Worm (Caenorhabditis elegans) whole organism, L3 larva: Measurements from ENCODE around the gene degl-1.

Experiments
- R02D3.7 ChIP-seq: fragments of 150-350 bp; optimal IDR thresholded peaks from 2 replicates; lab custom pipeline; 2014; ENCODE audit warnings: missing biosample characterization, missing genetic modification characterization
- ZK546.5 ChIP-seq: sonication (generic microtip); optimal IDR thresholded peaks from 2 replicates; lab custom pipeline; 2017; ENCODE audit warnings: missing biosample characterization, missing genetic modification characterization
- aly-2 ChIP-seq: fragments of 150-350 bp; optimal IDR thresholded peaks from 2 replicates; lab custom pipeline; 2014; ENCODE audit warnings: missing biosample characterization, missing genetic modification characterization
- ama-1 ChIP-seq: fragments of 150-350 bp; optimal IDR thresholded peaks from 2 replicates; lab custom pipeline; 2018
- ceh-16 ChIP-seq: sonication (generic microtip); optimal IDR thresholded peaks from 2 replicates; lab custom pipeline; 2017; ENCODE audit warnings: missing biosample characterization, missing genetic modification characterization
- ceh-28 ChIP-seq: fragments of 150-350 bp; optimal IDR thresholded peaks from 2 replicates; lab custom pipeline; 2014; ENCODE audit warnings: missing biosample characterization, missing genetic modification reagents, missing genetic modification characterization
- ceh-82 ChIP-seq: fragments of 150-350 bp; optimal IDR thresholded peaks from 2 replicates; lab custom pipeline; 2014; ENCODE audit warnings: missing biosample characterization, missing genetic modification characterization
- ceh-9 ChIP-seq: sonication (generic microtip); optimal IDR thresholded peaks from 2 replicates; lab custom pipeline; 2018; ENCODE audit warnings: missing biosample characterization, missing genetic modification characterization
- daf-12 ChIP-seq: fragments of 150-350 bp; optimal IDR thresholded peaks from 2 replicates; lab custom pipeline; 2014; ENCODE audit warnings: missing biosample characterization, missing genetic modification reagents, missing genetic modification characterization
- egl-27 ChIP-seq: sonication (generic microtip); optimal IDR thresholded peaks from 4 replicates; lab custom pipeline; 2017; ENCODE audit warnings: missing biosample characterization, missing genetic modification reagents, missing genetic modification characterization
- egl-5 ChIP-seq: fragments of 150-350 bp; optimal IDR thresholded peaks from 2 replicates; lab custom pipeline; 2017; ENCODE audit warnings: missing biosample characterization, missing genetic modification reagents, missing genetic modification characterization, inconsistent platforms
- elt-1 ChIP-seq: fragments of 150-350 bp; optimal IDR thresholded peaks from 2 replicates; lab custom pipeline; 2014; ENCODE audit warnings: missing biosample characterization, missing genetic modification characterization
- elt-2 ChIP-seq: sonication (generic microtip); optimal IDR thresholded peaks from 2 replicates; lab custom pipeline; 2016; ENCODE audit warnings: missing genetic modification reagents, mild to moderate bottlenecking, missing genetic modification characterization, missing compliant biosample characterization
- elt-3 ChIP-seq, 3 experiments: fragments of 150-350 bp in 1 of 3; sonication (generic microtip) in 2 of 3; optimal IDR thresholded peaks; 2 replicates in 2 of 3; 4 replicates in 1 of 3; lab custom pipeline; 2014 to 2017; ENCODE audit warnings: missing biosample characterization in 3 of 3, missing genetic modification characterization in 3 of 3
- eor-1 ChIP-seq, 2 experiments: fragments of 150-350 bp; optimal IDR thresholded peaks; 2 replicates each; lab custom pipeline; 2014 to 2018; ENCODE audit warnings: missing biosample characterization in 2 of 2, missing genetic modification characterization in 2 of 2
- fkh-10 ChIP-seq: sonication (generic microtip); optimal IDR thresholded peaks from 2 replicates; lab custom pipeline; 2017; ENCODE audit warnings: missing biosample characterization, missing genetic modification reagents, missing genetic modification characterization
- fkh-2 ChIP-seq: fragments of 150-350 bp; optimal IDR thresholded peaks from 2 replicates; lab custom pipeline; 2014; ENCODE audit warnings: missing biosample characterization, missing genetic modification reagents, missing genetic modification characterization
- fos-1 ChIP-seq: fragments of 150-350 bp; optimal IDR thresholded peaks from 2 replicates; lab custom pipeline; 2014; ENCODE audit warnings: missing biosample characterization, missing genetic modification characterization
- hmg-11 ChIP-seq: sonication (generic microtip); optimal IDR thresholded peaks from 2 replicates; lab custom pipeline; 2016; ENCODE audit warnings: missing genetic modification characterization, missing compliant biosample characterization
- lin-15B ChIP-seq: fragments of 150-350 bp; optimal IDR thresholded peaks from 2 replicates; lab custom pipeline; 2014; ENCODE audit warnings: missing biosample characterization, missing genetic modification characterization
- mdl-1 ChIP-seq: fragments of 150-350 bp; optimal IDR thresholded peaks from 2 replicates; lab custom pipeline; 2014; ENCODE audit warnings: missing biosample characterization, missing genetic modification characterization
- nfya-1 ChIP-seq: sonication (generic microtip); optimal IDR thresholded peaks from 2 replicates; lab custom pipeline; 2017; ENCODE audit warnings: missing genetic modification characterization, mild to moderate bottlenecking, missing compliant biosample characterization, antibody characterized with exemption, moderate library complexity; ENCODE audit not compliant: insufficient read depth
- nhr-11 ChIP-seq: fragments of 150-350 bp; optimal IDR thresholded peaks from 2 replicates; lab custom pipeline; 2014; ENCODE audit warnings: missing biosample characterization, missing genetic modification characterization
- nhr-23 ChIP-seq: fragments of 150-350 bp; optimal IDR thresholded peaks from 2 replicates; lab custom pipeline; 2014; ENCODE audit warnings: missing biosample characterization, missing genetic modification reagents, missing genetic modification characterization
- nhr-25 ChIP-seq: sonication (generic microtip); optimal IDR thresholded peaks from 2 replicates; lab custom pipeline; 2017; ENCODE audit warnings: missing biosample characterization, missing genetic modification characterization
- nhr-28 ChIP-seq: fragments of 150-350 bp; optimal IDR thresholded peaks from 2 replicates; lab custom pipeline; 2014; ENCODE audit warnings: missing biosample characterization, missing genetic modification characterization
- nhr-43 ChIP-seq: sonication (generic microtip); optimal IDR thresholded peaks from 2 replicates; lab custom pipeline; 2016; ENCODE audit warnings: mild to moderate bottlenecking, missing genetic modification characterization, missing compliant biosample characterization; ENCODE audit not compliant: poor library complexity, severe bottlenecking
- nhr-67 ChIP-seq: fragments of 150-350 bp; optimal IDR thresholded peaks from 2 replicates; lab custom pipeline; 2014; ENCODE audit warnings: missing biosample characterization, missing genetic modification characterization
- nhr-77 ChIP-seq: fragments of 150-350 bp; optimal IDR thresholded peaks from 2 replicates; lab custom pipeline; 2014; ENCODE audit warnings: missing biosample characterization, missing genetic modification characterization
- pha-4 ChIP-seq: fragments of 150-350 bp; optimal IDR thresholded peaks from 2 replicates; lab custom pipeline; 2014; ENCODE audit warnings: missing biosample characterization, missing genetic modification reagents, missing genetic modification characterization
- pqm-1 ChIP-seq: fragments of 150-350 bp; optimal IDR thresholded peaks from 2 replicates; lab custom pipeline; 2017; ENCODE audit warnings: missing biosample characterization, missing genetic modification characterization, inconsistent platforms
- skn-1 ChIP-seq: fragments of 150-350 bp; optimal IDR thresholded peaks from 2 replicates; lab custom pipeline; 2014; ENCODE audit warnings: missing biosample characterization, missing genetic modification characterization
- snpc-4 ChIP-seq: fragments of 150-350 bp; optimal IDR thresholded peaks from 2 replicates; lab custom pipeline; 2014; ENCODE audit warnings: missing biosample characterization, missing genetic modification characterization
- tbx-2 ChIP-seq: sonication (generic microtip); optimal IDR thresholded peaks from 2 replicates; lab custom pipeline; 2016; ENCODE audit warnings: mild to moderate bottlenecking, missing genetic modification characterization, missing compliant biosample characterization
- unc-39 ChIP-seq: sonication (generic microtip); optimal IDR thresholded peaks from 4 replicates; lab custom pipeline; 2017; ENCODE audit warnings: missing biosample characterization, missing genetic modification characterization
- unc-62 ChIP-seq: fragments of 150-350 bp; sonication (generic microtip); optimal IDR thresholded peaks from 4 replicates; lab custom pipeline; 2014; ENCODE audit warnings: missing biosample characterization, missing genetic modification reagents, missing genetic modification characterization
- ztf-11 ChIP-seq: fragments of 150-350 bp; optimal IDR thresholded peaks from 2 replicates; lab custom pipeline; 2014; ENCODE audit warnings: missing biosample characterization, missing genetic modification characterization
- ztf-4 ChIP-seq: fragments of 150-350 bp; optimal IDR thresholded peaks from 2 replicates; lab custom pipeline; 2014; ENCODE audit warnings: missing biosample characterization, missing genetic modification characterization

degl-1 gene

ce11 chrIV:14790579-14790978, 19.4 kb upstream of the degl-1 start (continued):
- TF ChIP-seq unc-62 (GFP tag; lab: Kevin White, UChicago) (no peak), fkh-2 (no peak), fos-1 (tag; lab: Kevin White, UChicago) (no peak), nhr-67 (tag; lab: Kevin White, UChicago) (no peak), unc-39 (tag; lab: Kevin White, UChicago) (no peak), skn-1 (tag; lab: Kevin White, UChicago) (no peak), eor-1 (tag; optimal IDR thresholded peaks at IDR 0.05; lab: Kevin White, UChicago) (no peak)

ce11 chrIV:14786374-14787136, 15.3 kb upstream of the degl-1 start, which contains the start of gene melo-1:
Gene melo-1, plus strand, starts transcription at chrIV:14787031.
- TF ChIP-seq pha-4 (peak; percentile 76), hmg-11 (tag; lab: Kevin White, UChicago) (peak; percentile 73), nfya-1 (peak; percentile 81), elt-2 (tag; lab: Kevin White, UChicago) (peak; percentile 48), nhr-11 (tag; lab: Kevin White, UChicago) (no peak), nhr-28 (no peak), snpc-4 (peak; percentile 42), nhr-23 (tag; lab: Kevin White, UChicago) (peak; percentile 34), nhr-25 (tag; lab: Kevin White, UChicago) (peak; percentile 22), fos-1 (tag; lab: Kevin White, UChicago) (no peak), ama-1 (lab: Kevin White, UChicago) (no peak), ceh-16 (tag; lab: Kevin White, UChicago) (no peak), pqm-1 (tag; lab: Kevin White, UChicago) (peak; percentile 2), mdl-1 (tag; lab: Kevin White, UChicago) (no peak), ZK546.5 (tag; lab: Kevin White, UChicago) (no peak), egl-27 (tag; lab: Kevin White, UChicago) (no peak), lin-15B (tag; lab: Kevin White, UChicago) (peak; percentile 42), ceh-28 (peak; percentile 28)

ce11 chrIV:14784481-14784880, 13.3 kb upstream of the degl-1 start, which contains the start of gene nlp-56:
Gene nlp-56, minus strand, starts transcription at chrIV:14784737.
- no peak for TF ChIP-seq ZK546.5 (tag; lab: Kevin White, UChicago)

- TF ChIP-seq fkh-10 (no peak), nhr-28 (no peak), ceh-16 (tag; lab: Kevin White, UChicago) (no peak), snpc-4 (no peak), elt-3 (tag; optimal IDR thresholded peaks at IDR 0.05; lab: Kevin White, UChicago) (no peak), ceh-82 (no peak), egl-5 (no peak), ztf-11 (tag; lab: Kevin White, UChicago) (no peak), elt-1 (tag; lab: Kevin White, UChicago) (no peak), eor-1 (tag; optimal IDR thresholded peaks at IDR 0.05; lab: Kevin White, UChicago) (no peak), tbx-2 (tag; lab: Kevin White, UChicago) (no peak), nhr-23 (tag; lab: Kevin White, UChicago) (no peak), daf-12 (no peak), nfya-1 (no peak), nhr-43 (no peak)
These were observed 11.0 kb upstream of the degl-1 start, which contains the start of gene Y57G11C.1130 for ce11 chrIV:14782211-14782610. Gene Y57G11C.1130, plus strand, starts transcription at chrIV:14782511.

ce11 chrIV:14781537-14781936, 10.3 kb upstream of the degl-1 start, which contains the start of gene Y57G11C.8:
Gene Y57G11C.8, plus strand, starts transcription at chrIV:14781837.
- TF ChIP-seq ceh-9 (tag; lab: Kevin White, UChicago) = no peak
- TF ChIP-seq mdl-1 (tag; lab: Kevin White, UChicago) = no peak
- no peak for TF ChIP-seq aly-2
- TF ChIP-seq ztf-4 (tag; lab: Kevin White, UChicago) = no peak
- TF ChIP-seq nhr-23 (tag; lab: Kevin White, UChicago) = no peak
- no peak for TF ChIP-seq nhr-28
- no peak for TF ChIP-seq unc-62 (GFP tag; lab: Kevin White, UChicago)
- no peak for TF ChIP-seq ZK546.5 (tag; lab: Kevin White, UChicago)
- TF ChIP-seq R02D3.7 (tag; lab: Kevin White, UChicago) = no peak
- no peak for TF ChIP-seq nhr-77 (tag; lab: Kevin White, UChicago)
- TF ChIP-seq unc-39 (tag; lab: Kevin White, UChicago) = no peak
